Worm (Caenorhabditis elegans): ENCODE measurements around the gene tsp-17.
A peak's percentile ranks its signal among the peaks of the same experiment; 100 is the strongest.

Gene tsp-17

ce11 chrX:3694172-3694571, 13.2 kb downstream of the tsp-17 start:
- no peak for TF ChIP-seq ceh-83 (GFP tag; optimal IDR thresholded peaks at IDR 0.05)
- TF ChIP-seq elt-1 (tag; optimal IDR thresholded peaks at IDR 0.05; ENCODE audit: borderline replicate concordance, insufficient read depth): no peak
- TF ChIP-seq pha-4 (tag; optimal IDR thresholded peaks at IDR 0.05): no peak
- TF ChIP-seq lsy-2 (tag; optimal IDR thresholded peaks at IDR 0.05): no peak
- peak; percentile 33 for TF ChIP-seq unc-120 (tag; optimal IDR thresholded peaks at IDR 0.05; ENCODE audit: poor library complexity, severe bottlenecking)
- peak; percentile 49 for TF ChIP-seq M03D4.4 (tag; optimal IDR thresholded peaks at IDR 0.05)
- no peak for TF ChIP-seq nhr-2 (tag; optimal IDR thresholded peaks at IDR 0.05)
- peak; percentile 6 for TF ChIP-seq unc-62 (GFP tag; optimal IDR thresholded peaks at IDR 0.05)
- peak; percentile 62 for TF ChIP-seq cnd-1 (tag; optimal IDR thresholded peaks at IDR 0.05)
- TF ChIP-seq hlh-1 (tag; optimal IDR thresholded peaks at IDR 0.05): no peak
- TF ChIP-seq mls-2 (tag; optimal IDR thresholded peaks at IDR 0.05): peak; percentile 74
- TF ChIP-seq tbx-8 (GFP tag; optimal IDR thresholded peaks at IDR 0.05): no peak
- TF ChIP-seq ham-2 (GFP tag; optimal IDR thresholded peaks at IDR 0.05): peak; percentile 65
- peak; percentile 14 for TF ChIP-seq ces-1 (GFP tag; optimal IDR thresholded peaks at IDR 0.05)
- TF ChIP-seq lin-32 (GFP tag; optimal IDR thresholded peaks at IDR 0.05): no peak
- no peak for TF ChIP-seq ceh-39 (tag; optimal IDR thresholded peaks at IDR 0.05)
- TF ChIP-seq ztf-11 (tag; optimal IDR thresholded peaks at IDR 0.05): no peak
- TF ChIP-seq mab-5 (tag; optimal IDR thresholded peaks at IDR 0.05): no peak
- no peak for TF ChIP-seq bed-3 (GFP tag; optimal IDR thresholded peaks at IDR 0.05)
- TF ChIP-seq mep-1 (tag; optimal IDR thresholded peaks at IDR 0.05): no peak
- peak; percentile 34 for TF ChIP-seq sem-2 (GFP tag; optimal IDR thresholded peaks at IDR 0.05)
- no peak for TF ChIP-seq nhr-12 (tag; optimal IDR thresholded peaks at IDR 0.05)
- peak; percentile 73 for TF ChIP-seq sptf-1 (tag; optimal IDR thresholded peaks at IDR 0.05)
- TF ChIP-seq snpc-4 (tag; optimal IDR thresholded peaks at IDR 0.05): no peak
- TF ChIP-seq drap-1 (GFP tag; optimal IDR thresholded peaks at IDR 0.05): peak; percentile 58
- TF ChIP-seq elt-3 (tag; optimal IDR thresholded peaks at IDR 0.05): no peak
- no peak for TF ChIP-seq nhr-237 (tag; optimal IDR thresholded peaks at IDR 0.05)
- peak; percentile 69 for TF ChIP-seq lin-13 (tag; optimal IDR thresholded peaks at IDR 0.05)
- peak; percentile 2 for TF ChIP-seq flh-1 (GFP tag; optimal IDR thresholded peaks at IDR 0.05)
- no peak for TF ChIP-seq ceh-43 (GFP tag; optimal IDR thresholded peaks at IDR 0.05)

DNA sequence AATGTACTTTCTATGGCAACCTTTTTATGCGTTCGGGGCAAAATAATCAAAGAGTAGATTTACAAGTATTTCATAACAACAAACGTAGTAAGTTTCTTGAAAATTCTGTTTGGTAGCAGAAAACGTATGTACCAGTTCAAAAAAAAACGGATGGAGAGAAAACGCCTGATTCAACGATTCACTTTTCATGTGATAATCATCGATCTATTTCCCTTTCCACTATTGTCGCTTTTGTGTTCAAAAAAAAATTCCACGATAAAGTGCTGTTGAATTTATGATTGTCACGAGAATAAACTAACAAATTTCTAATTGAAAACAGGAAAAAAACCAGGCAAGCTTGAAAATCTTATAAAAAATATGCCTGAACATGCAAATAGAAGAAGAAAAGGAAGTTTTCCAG, 14.9 kb downstream of the tsp-17 start:
- TF ChIP-seq nhr-28 (tag; optimal IDR thresholded peaks at IDR 0.05) (no peak), unc-120 (tag; optimal IDR thresholded peaks at IDR 0.05; ENCODE audit: poor library complexity, severe bottlenecking) (no peak)

- TF ChIP-seq mls-2 (tag; optimal IDR thresholded peaks at IDR 0.05) (no peak), lin-32 (GFP tag; optimal IDR thresholded peaks at IDR 0.05) (no peak), snpc-4 (tag; optimal IDR thresholded peaks at IDR 0.05) (no peak), ztf-11 (tag; optimal IDR thresholded peaks at IDR 0.05) (no peak), nhr-28 (tag; optimal IDR thresholded peaks at IDR 0.05) (no peak), M03D4.4 (tag; optimal IDR thresholded peaks at IDR 0.05) (no peak), tbx-8 (GFP tag; optimal IDR thresholded peaks at IDR 0.05) (no peak), mep-1 (tag; optimal IDR thresholded peaks at IDR 0.05) (no peak), drap-1 (GFP tag; optimal IDR thresholded peaks at IDR 0.05) (no peak), ham-2 (GFP tag; optimal IDR thresholded peaks at IDR 0.05) (no peak), unc-39 (tag; optimal IDR thresholded peaks at IDR 0.05) (no peak), blmp-1 (tag; optimal IDR thresholded peaks at IDR 0.05) (no peak), sptf-1 (tag; optimal IDR thresholded peaks at IDR 0.05) (no peak), pha-4 (tag; optimal IDR thresholded peaks at IDR 0.05) (no peak)
These were observed 15.6 kb downstream of the tsp-17 start, which contains the start of gene C01C4.3 for ce11 chrX:3696603-3697002. TSS of gene C01C4.3 (plus strand) at chrX:3696903.

DNA sequence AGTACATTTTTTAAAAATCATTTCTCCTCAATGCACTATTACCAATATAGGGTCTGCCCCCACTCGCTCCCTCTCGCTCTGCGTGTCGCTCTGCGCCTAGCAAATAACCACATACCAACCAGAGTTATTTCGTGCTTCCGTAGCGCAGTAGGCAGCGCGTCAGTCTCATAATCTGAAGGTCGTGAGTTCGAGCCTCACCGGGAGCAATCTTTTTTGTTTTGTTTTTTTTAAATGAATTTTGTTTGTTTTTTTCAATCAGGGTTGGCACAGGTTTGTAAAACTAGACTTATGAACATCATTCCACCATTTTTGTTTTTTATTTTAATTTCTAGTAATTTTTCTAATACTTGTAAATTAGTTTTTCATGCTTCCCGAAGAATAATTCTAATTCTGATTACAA, 16.7 kb downstream of the tsp-17 start:
- TF ChIP-seq zip-8 (tag; optimal IDR thresholded peaks at IDR 0.05) (no peak), mep-1 (tag; optimal IDR thresholded peaks at IDR 0.05) (peak; percentile 59), hlh-1 (tag; optimal IDR thresholded peaks at IDR 0.05) (peak; percentile 5), ham-2 (GFP tag; optimal IDR thresholded peaks at IDR 0.05) (peak; percentile 68), tbx-8 (GFP tag; optimal IDR thresholded peaks at IDR 0.05) (peak; percentile 83), ceh-43 (GFP tag; optimal IDR thresholded peaks at IDR 0.05) (peak; percentile 84), blmp-1 (tag; optimal IDR thresholded peaks at IDR 0.05) (peak; percentile 20), unc-62 (GFP tag; optimal IDR thresholded peaks at IDR 0.05) (peak; percentile 21), nhr-237 (tag; optimal IDR thresholded peaks at IDR 0.05) (peak; percentile 12), mab-5 (tag; optimal IDR thresholded peaks at IDR 0.05) (no peak), elt-3 (tag; optimal IDR thresholded peaks at IDR 0.05) (no peak), cnd-1 (tag; optimal IDR thresholded peaks at IDR 0.05) (peak; percentile 90), mls-2 (tag; optimal IDR thresholded peaks at IDR 0.05) (peak; percentile 92), lsy-2 (tag; optimal IDR thresholded peaks at IDR 0.05) (peak; percentile 34), ceh-83 (GFP tag; optimal IDR thresholded peaks at IDR 0.05) (peak; percentile 95), nhr-76 (tag; optimal IDR thresholded peaks at IDR 0.05) (no peak), lin-13 (tag; optimal IDR thresholded peaks at IDR 0.05) (peak; percentile 32), nhr-28 (tag; optimal IDR thresholded peaks at IDR 0.05) (no peak), nhr-2 (tag; optimal IDR thresholded peaks at IDR 0.05) (no peak), flh-1 (GFP tag; optimal IDR thresholded peaks at IDR 0.05) (peak; percentile 69), ces-1 (GFP tag; optimal IDR thresholded peaks at IDR 0.05) (peak; percentile 25), sem-2 (GFP tag; optimal IDR thresholded peaks at IDR 0.05) (peak; percentile 69), drap-1 (GFP tag; optimal IDR thresholded peaks at IDR 0.05) (peak; percentile 91), M03D4.4 (tag; optimal IDR thresholded peaks at IDR 0.05) (peak; percentile 93), unc-120 (tag; optimal IDR thresholded peaks at IDR 0.05; ENCODE audit: poor library complexity, severe bottlenecking) (peak; percentile 85), sptf-1 (tag; optimal IDR thresholded peaks at IDR 0.05) (peak; percentile 95), lin-32 (GFP tag; optimal IDR thresholded peaks at IDR 0.05) (peak; percentile 76), elt-1 (tag; optimal IDR thresholded peaks at IDR 0.05; ENCODE audit: borderline replicate concordance, insufficient read depth) (no peak), unc-39 (tag; optimal IDR thresholded peaks at IDR 0.05) (peak; percentile 36), bed-3 (GFP tag; optimal IDR thresholded peaks at IDR 0.05) (peak; percentile 87), pha-4 (tag; optimal IDR thresholded peaks at IDR 0.05) (peak; percentile 28)

All from whole organism, mixed stage, embryonic.